Worm (Caenorhabditis elegans) whole organism, late embryonic: ENCODE data around the gene C54F6.3.

ENCODE experiments used
- ama-1 ChIP-seq: fragments of 150-350 bp; optimal IDR thresholded peaks from 2 replicates; lab custom pipeline; 2014
- npax-4 ChIP-seq: sonication (generic microtip); optimal IDR thresholded peaks from 2 replicates; lab custom pipeline; 2016; ENCODE audit warnings: missing genetic modification characterization, missing compliant biosample characterization

DNA sequence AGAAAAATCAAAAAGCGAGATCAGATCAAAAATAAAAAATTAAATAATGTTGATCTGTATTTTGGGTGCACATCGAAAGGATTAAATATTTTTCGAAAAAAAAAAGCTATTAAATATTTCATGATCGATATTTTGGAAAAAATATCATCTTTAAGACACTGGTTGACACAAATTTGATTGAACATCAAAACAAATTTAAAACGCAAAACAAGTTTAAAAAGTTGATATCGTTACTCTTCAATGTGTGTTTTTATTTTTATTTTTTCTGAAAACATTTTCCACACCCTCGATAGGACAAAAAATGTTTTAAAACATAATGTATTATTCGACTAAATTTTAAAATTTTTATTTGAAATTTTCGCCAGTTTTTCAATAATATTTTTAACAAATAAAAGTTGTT, 5.0 kb downstream of the C54F6.3 start, which contains the start of gene C54F6.12:
- no peak for TF ChIP-seq npax-4 (tag; lab: Kevin White, UChicago)
- no peak for TF ChIP-seq ama-1 (lab: Kevin White, UChicago)
